Worm (Caenorhabditis elegans) whole organism, young adult: Measurements from ENCODE around the gene srb-12.
"Not testable (repeated sequence)": the region's sequence is repeated elsewhere in the genome, so short reads cannot be mapped to it uniquely, and the experiment has no call there.

Experiments used
- F49E8.2 ChIP-seq: sonication (generic microtip); optimal IDR thresholded peaks from 3 replicates; lab custom pipeline; 2017; ENCODE audit warnings: missing genetic modification characterization, mild to moderate bottlenecking, missing compliant biosample characterization, antibody characterized with exemption, moderate library complexity; ENCODE audit not compliant: insufficient read depth
- K12H6.12 ChIP-seq: fragments of 200-800 bp; sonication (Bioruptor generic); optimal IDR thresholded peaks from 2 replicates; lab custom pipeline; 2018; ENCODE audit warnings: mild to moderate bottlenecking, missing genetic modification characterization, missing compliant biosample characterization
- T26A5.8 ChIP-seq: sonication (generic microtip); optimal IDR thresholded peaks from 2 replicates; lab custom pipeline; 2016; ENCODE audit warnings: missing genetic modification characterization, missing compliant biosample characterization
- Y79H2A.3 ChIP-seq: fragments of 200-800 bp; sonication (Bioruptor generic); conservative IDR thresholded peaks from 2 replicates; pipeline ENCODE4 v1.3.6; 2022; ENCODE audit warnings: missing genetic modification reagents, missing genetic modification characterization, missing compliant biosample characterization
- Y95B8A.8 ChIP-seq: fragments of 200-800 bp; sonication (Bioruptor generic); IDR thresholded peaks from 2 replicates; pipeline ENCODE4 v1.3.6; 2022; ENCODE audit warnings: missing genetic modification reagents, missing genetic modification characterization, missing compliant biosample characterization
- akir-1 ChIP-seq: fragments of 200-800 bp; sonication (Bioruptor generic); optimal IDR thresholded peaks from 2 replicates; lab custom pipeline; 2018; ENCODE audit warnings: mild to moderate bottlenecking, missing genetic modification characterization, moderate library complexity, missing compliant biosample characterization
- aptf-2 ChIP-seq: fragments of 200-800 bp; sonication (Bioruptor generic); conservative IDR thresholded peaks from 2 replicates; pipeline ENCODE4 v1.3.6; 2022; ENCODE audit warnings: missing genetic modification reagents, missing genetic modification characterization, missing compliant biosample characterization
- attf-3 ChIP-seq: fragments of 200-800 bp; sonication (Bioruptor generic); conservative IDR thresholded peaks from 2 replicates; pipeline ENCODE4 v1.3.6; 2022; ENCODE audit warnings: missing genetic modification reagents, missing genetic modification characterization, missing compliant biosample characterization
- bed-2 ChIP-seq: fragments of 200-800 bp; sonication (Bioruptor generic); IDR thresholded peaks from 2 replicates; pipeline ENCODE4 v1.3.6; 2022; ENCODE audit warnings: missing genetic modification reagents, missing genetic modification characterization, missing compliant biosample characterization
- cebp-2 ChIP-seq: fragments of 200-800 bp; sonication (Bioruptor generic); IDR thresholded peaks from 2 replicates; pipeline ENCODE4 v1.3.6; 2022; ENCODE audit warnings: missing genetic modification characterization, missing compliant biosample characterization
- ceh-58 ChIP-seq: fragments of 200-800 bp; sonication (Bioruptor generic); IDR thresholded peaks from 2 replicates; pipeline ENCODE4 v1.3.6; 2022; ENCODE audit warnings: missing genetic modification characterization, missing compliant biosample characterization
- die-1 ChIP-seq: sonication (generic microtip); optimal IDR thresholded peaks from 2 replicates; lab custom pipeline; 2016; ENCODE audit warnings: missing genotype, mild to moderate bottlenecking, missing genetic modification characterization, missing compliant biosample characterization
- dpl-1 ChIP-seq: fragments of 150-350 bp; optimal IDR thresholded peaks from 2 replicates; lab custom pipeline; 2014; ENCODE audit warnings: missing biosample characterization, missing genetic modification reagents, missing genetic modification characterization
- egl-18 ChIP-seq: fragments of 200-800 bp; sonication (Bioruptor generic); IDR thresholded peaks from 2 replicates; pipeline ENCODE4 v1.3.6; 2022; ENCODE audit warnings: missing genetic modification reagents, missing genetic modification characterization, missing compliant biosample characterization
- hlh-12 ChIP-seq: sonication (generic microtip); optimal IDR thresholded peaks from 2 replicates; lab custom pipeline; 2016; ENCODE audit warnings: missing genetic modification characterization, missing compliant biosample characterization
- hlh-26 ChIP-seq: fragments of 200-800 bp; sonication (Bioruptor generic); conservative IDR thresholded peaks from 2 replicates; pipeline ENCODE4 v1.3.6; 2022; ENCODE audit warnings: missing genetic modification reagents, missing genetic modification characterization, missing compliant biosample characterization
- hmg-1.2 ChIP-seq: fragments of 200-800 bp; sonication (Bioruptor generic); IDR thresholded peaks from 2 replicates; pipeline ENCODE4 v1.3.6; 2022; ENCODE audit warnings: missing genetic modification reagents, missing genetic modification characterization, missing compliant biosample characterization
- lin-26 ChIP-seq: fragments of 200-800 bp; sonication (Bioruptor generic); IDR thresholded peaks from 2 replicates; pipeline ENCODE4 v1.3.6; 2022; ENCODE audit warnings: missing genetic modification reagents, missing genetic modification characterization, missing compliant biosample characterization
- lin-40 ChIP-seq: sonication (generic microtip); optimal IDR thresholded peaks from 2 replicates; lab custom pipeline; 2016; ENCODE audit warnings: missing genetic modification characterization, mild to moderate bottlenecking, missing compliant biosample characterization, missing genotype, missing genetic modification reagents
- lsl-1 ChIP-seq: fragments of 200-800 bp; sonication (Bioruptor generic); optimal IDR thresholded peaks from 2 replicates; lab custom pipeline; 2018; ENCODE audit warnings: mild to moderate bottlenecking, missing genetic modification characterization, moderate library complexity, missing compliant biosample characterization
- madf-10 ChIP-seq: sonication (generic microtip); optimal IDR thresholded peaks from 2 replicates; lab custom pipeline; 2016; ENCODE audit warnings: mild to moderate bottlenecking, missing genetic modification characterization, missing compliant biosample characterization
- mxl-1 ChIP-seq: sonication (generic microtip); optimal IDR thresholded peaks from 2 replicates; lab custom pipeline; 2016; ENCODE audit warnings: missing genetic modification characterization, missing compliant biosample characterization
- nhr-179 ChIP-seq: sonication (generic microtip); optimal IDR thresholded peaks from 2 replicates; lab custom pipeline; 2016; ENCODE audit warnings: mild to moderate bottlenecking, missing genetic modification characterization, missing compliant biosample characterization
- rcor-1 ChIP-seq: fragments of 200-800 bp; sonication (Bioruptor generic); IDR thresholded peaks from 2 replicates; pipeline ENCODE4 v1.3.6; 2022; ENCODE audit warnings: missing genetic modification reagents, missing genetic modification characterization, missing compliant biosample characterization
- rec-8 ChIP-seq, 2 experiments: sonication (generic microtip); optimal IDR thresholded peaks; 2 replicates each; lab custom pipeline; 2016; ENCODE audit warnings: mild to moderate bottlenecking in 2 of 2, missing genetic modification characterization in 2 of 2, missing genetic modification reagents in 2 of 2, missing genotype in 2 of 2, missing biosample characterization in 1 of 2, missing compliant biosample characterization in 1 of 2, moderate library complexity in 1 of 2
- sea-2 ChIP-seq: fragments of 200-800 bp; sonication (Bioruptor generic); IDR thresholded peaks from 2 replicates; pipeline ENCODE4 v1.3.6; 2022; ENCODE audit warnings: missing genetic modification characterization, missing compliant biosample characterization
- snpc-1.3 ChIP-seq: sonication (generic microtip); optimal IDR thresholded peaks from 2 replicates; lab custom pipeline; 2017; ENCODE audit warnings: missing genetic modification characterization, mild to moderate bottlenecking, missing compliant biosample characterization, antibody characterized with exemption, moderate library complexity, missing genotype, missing genetic modification reagents; ENCODE audit not compliant: insufficient read depth
- tbx-9 ChIP-seq: sonication (generic microtip); optimal IDR thresholded peaks from 2 replicates; lab custom pipeline; 2016; ENCODE audit warnings: borderline replicate concordance, missing genetic modification characterization, inconsistent platforms, missing compliant biosample characterization
- tlf-1 ChIP-seq: fragments of 200-800 bp; sonication (Bioruptor generic); optimal IDR thresholded peaks from 2 replicates; lab custom pipeline; 2018; ENCODE audit warnings: mild to moderate bottlenecking, missing genetic modification characterization, missing compliant biosample characterization
- unc-62 ChIP-seq: fragments of 150-350 bp; optimal IDR thresholded peaks from 2 replicates; lab custom pipeline; 2014; ENCODE audit warnings: missing biosample characterization, missing genetic modification reagents, missing genetic modification characterization
- zim-3 ChIP-seq: sonication (generic microtip); optimal IDR thresholded peaks from 2 replicates; lab custom pipeline; 2017; ENCODE audit warnings: mild to moderate bottlenecking, missing genetic modification characterization, moderate library complexity, missing compliant biosample characterization
- ztf-18 ChIP-seq: sonication (generic microtip); optimal IDR thresholded peaks from 2 replicates; lab custom pipeline; 2016; ENCODE audit warnings: missing genotype, mild to moderate bottlenecking, missing genetic modification characterization, missing compliant biosample characterization
- ztf-28 ChIP-seq: fragments of 200-800 bp; sonication (Bioruptor generic); IDR thresholded peaks from 2 replicates; pipeline ENCODE4 v1.3.6; 2022; ENCODE audit warnings: missing genetic modification reagents, missing genetic modification characterization, missing compliant biosample characterization

Gene srb-12

ce11 chrII:5131800-5132199 is 22.6 kb downstream of the srb-12 start (continued):
- no peak for TF ChIP-seq T26A5.8 (tag; lab: Kevin White, UChicago)
- TF ChIP-seq, all 124 proteins: peak for 0

ce11 chrII:5130081-5130480 is 24.4 kb downstream of the srb-12 start, which contains the start of gene lgc-56:
Gene lgc-56, plus strand, starts transcription at chrII:5130381.
- TF ChIP-seq lin-26 = no peak
- no peak for TF ChIP-seq lsl-1 (GFP tag; lab: Kevin White, UChicago)
- no peak for TF ChIP-seq ceh-58 (GFP tag; lab: Robert Waterston, UW)
- TF ChIP-seq K12H6.12 = no peak
- no peak for TF ChIP-seq lin-40 (tag; lab: Kevin White, UChicago)

ce11 chrII:5120612-5121011 is 33.8 kb downstream of the srb-12 start:
- TF ChIP-seq mxl-1 (tag; lab: Kevin White, UChicago) (no peak), attf-3 (GFP tag; lab: Robert Waterston, UW) (no peak), hlh-12 (no peak), cebp-2 (GFP tag; lab: Robert Waterston, UW) (no peak), tbx-9 (no peak), Y95B8A.8 (no peak), egl-18 (no peak), akir-1 (no peak), lsl-1 (GFP tag; lab: Kevin White, UChicago) (no peak), bed-2 (GFP tag; lab: Robert Waterston, UW) (no peak), rec-8 (tag; optimal IDR thresholded peaks at IDR 0.05; lab: Kevin White, UChicago) (no peak), madf-10 (tag; lab: Kevin White, UChicago) (no peak), zim-3 (no peak), F49E8.2 (tag; lab: Kevin White, UChicago) (no peak), nhr-179 (no peak), hmg-1.2 (no peak), ztf-28 (GFP tag; lab: Robert Waterston, UW) (no peak)

ce11 chrII:5115733-5116132 is 38.7 kb downstream of the srb-12 start, which contains the start of gene srsy-1:
Gene srsy-1, plus strand, starts transcription at chrII:5116033.
- TF ChIP-seq hlh-26 = no peak
- no peak for TF ChIP-seq Y95B8A.8
- TF ChIP-seq ztf-18 (tag; lab: Kevin White, UChicago) = no peak
- TF ChIP-seq sea-2 (GFP tag; lab: Robert Waterston, UW) = no peak

ce11 chrII:5115235-5115634 is 39.2 kb downstream of the srb-12 start, which contains the start of gene msp-74:
Gene msp-74, minus strand, starts transcription at chrII:5115335.
- not testable (repeated sequence) for TF ChIP-seq unc-62 (GFP tag; lab: Kevin White, UChicago); ztf-28 (GFP tag; lab: Robert Waterston, UW); dpl-1

ce11 chrII:5112082-5112481 is 42.4 kb downstream of the srb-12 start, which contains the start of gene F09C12.8:
Gene F09C12.8, plus strand, starts transcription at chrII:5112382.
- no peak for TF ChIP-seq snpc-1.3 (tag; lab: Kevin White, UChicago)
- no peak for TF ChIP-seq tbx-9
- no peak for TF ChIP-seq Y79H2A.3 (GFP tag; lab: Robert Waterston, UW)
- TF ChIP-seq die-1 (tag; lab: Kevin White, UChicago) = no peak
- TF ChIP-seq tlf-1 = no peak
- TF ChIP-seq rcor-1 (GFP tag; lab: Robert Waterston, UW) = no peak
- TF ChIP-seq ztf-18 (tag; lab: Kevin White, UChicago) = no peak
- no peak for TF ChIP-seq hmg-1.2
- TF ChIP-seq aptf-2 = no peak
